Fruit fly (Drosophila melanogaster) whole organism: ENCODE data around the gene Ciz1.

Source experiments
- CG8478 ChIP-seq: fragments of >200 bp; optimal IDR thresholded peaks from 2 replicates; lab custom pipeline; 2018; ENCODE audit warnings: inconsistent platforms
- Dll ChIP-seq: fragments of >200 bp; optimal IDR thresholded peaks from 2 replicates; lab custom pipeline; 2017
- EcR ChIP-seq, 2 experiments: fragments of >200 bp; optimal IDR thresholded peaks; 2 replicates each; lab custom pipeline; 2017; ENCODE audit warnings: missing biosample characterization in 2 of 2, missing genetic modification characterization in 2 of 2, missing genetic modification reagents in 2 of 2
- pan ChIP-seq: fragments of >200 bp; optimal IDR thresholded peaks from 2 replicates; lab custom pipeline; 2017
- psq ChIP-seq: fragments of >200 bp; optimal IDR thresholded peaks from 2 replicates; lab custom pipeline; 2017
- usp ChIP-seq: fragments of >200 bp; optimal IDR thresholded peaks from 2 replicates; lab custom pipeline; 2017; ENCODE audit warnings: missing biosample characterization, missing genetic modification characterization, mixed read lengths

Ciz1 gene

DNA sequence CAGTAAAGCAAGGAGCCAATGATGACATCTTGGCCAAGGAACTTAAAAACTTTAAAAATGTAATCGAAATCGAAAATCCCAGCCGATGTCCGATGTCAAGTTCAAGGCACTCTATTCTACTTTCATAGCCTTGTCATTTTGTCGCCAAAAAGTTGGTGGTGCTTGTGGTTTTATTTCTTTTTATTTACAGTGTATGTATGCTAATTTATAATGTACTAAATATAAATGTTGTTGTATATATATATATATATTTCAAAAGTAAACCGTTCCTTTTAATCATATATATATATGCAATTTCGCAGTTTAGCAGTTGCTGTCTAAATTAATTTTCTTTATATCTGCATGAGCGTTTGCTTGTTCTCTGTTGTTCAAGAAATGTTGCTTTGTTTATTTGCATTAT lies 30.2 kb downstream of the Ciz1 start, which contains the start of the genes CG6709 and Hez:
Gene CG6709, minus strand, starts transcription at position 101 of the 400 bp plus-strand sequence.
Gene Hez, minus strand, starts transcription at position 101 of the 400 bp plus-strand sequence.
- TF ChIP-seq CG8478 (lab: Kevin White, UChicago) (no peak), psq (lab: Kevin White, UChicago) (no peak), EcR (GFP tag; optimal IDR thresholded peaks at IDR 0.05; lab: Kevin White, UChicago) (no peak), Dll (lab: Kevin White, UChicago) (no peak), usp (GFP tag; lab: Kevin White, UChicago) (no peak), pan (lab: Kevin White, UChicago) (no peak)

DNA sequence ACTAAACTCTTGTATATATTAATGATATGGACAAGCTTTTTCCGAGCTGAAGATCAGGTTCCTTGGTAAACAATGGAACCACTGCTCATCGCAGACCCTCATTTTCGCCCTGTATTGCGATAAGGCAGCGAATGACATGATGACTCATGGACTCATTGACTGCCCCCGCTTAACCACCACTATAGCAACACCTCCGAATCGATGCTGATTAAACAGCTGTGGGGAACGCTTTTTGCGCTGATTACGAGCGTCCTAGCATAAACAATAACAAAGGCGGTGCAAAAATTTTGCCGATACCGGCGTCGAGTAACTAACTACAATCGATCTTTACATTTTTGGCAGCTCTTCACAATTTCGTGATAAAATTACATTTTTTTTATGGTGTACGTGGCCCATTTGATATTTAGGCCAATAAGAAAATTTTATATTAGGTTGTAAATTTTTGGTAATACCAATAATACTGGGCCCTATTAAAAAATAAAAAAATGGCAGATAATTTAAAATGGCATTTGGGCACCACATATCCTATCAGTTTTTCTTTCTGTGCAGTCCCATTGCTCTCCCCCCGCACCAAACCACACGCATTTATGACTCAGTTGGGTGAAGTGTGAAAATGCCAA lies 32.8 kb downstream of the Ciz1 start:
- TF ChIP-seq psq (lab: Kevin White, UChicago): no peak
- TF ChIP-seq Dll (lab: Kevin White, UChicago): no peak
- TF ChIP-seq CG8478 (lab: Kevin White, UChicago): no peak
- TF ChIP-seq usp (GFP tag; lab: Kevin White, UChicago): no peak
- no peak for TF ChIP-seq EcR (GFP tag; optimal IDR thresholded peaks at IDR 0.05; lab: Kevin White, UChicago)
- no peak for TF ChIP-seq pan (lab: Kevin White, UChicago)

DNA sequence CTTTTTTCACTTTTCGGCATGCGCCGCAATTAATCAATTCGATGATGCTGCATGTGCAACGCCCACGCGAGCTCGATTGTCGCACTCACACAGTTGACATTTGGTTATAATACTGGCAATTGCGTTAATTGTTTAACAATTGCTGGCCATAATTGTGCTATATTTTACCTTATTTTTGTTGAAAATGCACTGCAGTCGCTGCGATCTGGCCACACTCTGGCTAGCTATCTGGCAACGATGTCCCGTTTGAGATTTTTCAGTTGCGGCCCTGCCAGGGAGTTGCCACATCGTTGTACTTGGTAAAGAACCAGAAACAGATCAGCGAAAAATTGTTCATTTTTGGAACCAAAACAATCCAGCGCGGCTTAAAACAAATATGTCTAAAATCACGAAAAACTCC lies 33.9 kb downstream of the Ciz1 start, which contains the start of the genes CG6707 and CG46387:
Gene CG6707, minus strand, starts transcription at position 221 of the 400 bp plus-strand sequence.
Gene CG46387, plus strand, starts transcription at position 272 of the 400 bp plus-strand sequence.
- TF ChIP-seq CG8478 (lab: Kevin White, UChicago) (no peak), pan (lab: Kevin White, UChicago) (no peak), Dll (lab: Kevin White, UChicago) (no peak), usp (GFP tag; lab: Kevin White, UChicago) (no peak), EcR (GFP tag; optimal IDR thresholded peaks at IDR 0.05; lab: Kevin White, UChicago) (no peak), psq (lab: Kevin White, UChicago) (no peak)

DNA sequence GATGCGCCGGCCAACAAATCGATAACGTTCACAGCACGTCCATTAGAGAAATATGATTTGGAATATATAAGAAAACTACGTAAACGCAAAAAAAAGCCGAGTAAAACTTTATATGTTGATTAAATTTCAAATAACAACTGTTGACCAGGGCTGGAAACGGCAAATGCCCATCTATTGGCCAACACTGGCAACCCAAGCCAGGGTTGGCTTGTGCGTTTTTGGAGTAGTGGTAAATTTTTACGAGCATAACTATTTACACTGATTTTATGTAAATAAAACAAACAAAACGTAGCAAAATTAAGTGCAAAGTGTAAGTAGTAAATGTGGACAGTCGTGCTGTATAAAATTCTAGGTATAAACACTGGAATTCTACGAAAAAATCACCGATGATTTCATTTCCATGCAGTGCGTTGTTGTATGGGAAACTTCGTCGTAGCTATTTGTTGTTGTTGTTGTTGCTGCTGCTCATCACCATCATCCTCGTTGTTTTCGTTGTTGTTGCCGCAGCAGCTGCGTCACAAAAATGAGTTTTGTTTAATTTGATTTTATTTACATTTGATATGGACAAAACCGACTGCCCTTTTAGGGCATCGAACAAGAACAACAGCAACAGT lies 34.7 kb downstream of the Ciz1 start, which contains the start of gene nudE:
Gene nudE, plus strand, starts transcription at position 196 of the 614 bp plus-strand sequence.
- TF ChIP-seq Dll (lab: Kevin White, UChicago): no peak
- TF ChIP-seq CG8478 (lab: Kevin White, UChicago): no peak
- no peak for TF ChIP-seq pan (lab: Kevin White, UChicago)

DNA sequence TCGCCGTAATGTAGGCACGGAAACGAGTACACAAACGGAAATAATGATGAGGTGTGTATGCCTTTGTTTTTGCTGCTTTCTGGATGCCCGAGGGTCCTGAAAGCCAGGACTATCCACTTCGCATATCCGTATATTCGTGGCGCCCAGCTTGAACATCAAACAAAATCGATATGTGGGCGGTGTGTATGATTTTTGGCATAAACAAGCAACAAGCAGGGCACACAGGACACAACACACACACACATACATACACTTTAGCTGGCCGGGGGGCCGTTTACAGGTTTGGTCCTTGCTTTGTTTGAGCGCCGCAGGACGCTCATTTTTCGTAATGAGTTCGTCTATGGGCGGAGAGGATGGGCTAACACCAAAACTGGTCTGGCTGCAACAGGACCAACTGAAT lies 40.5 kb downstream of the Ciz1 start:
- TF ChIP-seq pan (lab: Kevin White, UChicago): no peak
- no peak for TF ChIP-seq EcR (GFP tag; optimal IDR thresholded peaks at IDR 0.05; lab: Kevin White, UChicago)
- no peak for TF ChIP-seq CG8478 (lab: Kevin White, UChicago)
- no peak for TF ChIP-seq Dll (lab: Kevin White, UChicago)
- TF ChIP-seq usp (GFP tag; lab: Kevin White, UChicago): no peak
- TF ChIP-seq psq (lab: Kevin White, UChicago): no peak

DNA sequence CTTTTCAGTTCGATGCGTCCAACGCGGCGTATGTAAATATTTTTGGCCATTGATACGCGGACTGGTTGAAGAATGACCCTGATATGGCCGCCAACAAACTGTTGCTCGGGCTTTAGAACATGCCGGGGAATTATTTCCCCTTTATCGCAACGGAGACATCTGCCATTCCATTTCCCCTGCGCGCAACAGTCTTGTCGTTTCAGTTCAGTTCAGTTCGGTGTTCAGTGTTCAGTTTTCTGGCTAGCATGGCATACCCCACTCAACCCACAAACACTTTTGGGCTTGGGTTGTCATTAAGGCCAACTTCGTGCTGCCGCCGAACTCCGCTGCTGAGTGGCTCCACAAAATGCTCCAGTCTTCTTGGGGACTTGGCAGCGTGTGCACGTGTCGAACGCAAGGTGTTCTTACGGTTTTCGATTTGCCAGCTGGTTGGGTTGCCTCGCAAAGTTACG lies 43.3 kb downstream of the Ciz1 start, which contains the start of gene bma:
Gene bma, plus strand, starts transcription at position 402 of the 452 bp plus-strand sequence.
- TF ChIP-seq CG8478 (lab: Kevin White, UChicago) (no peak), usp (GFP tag; lab: Kevin White, UChicago) (no peak), pan (lab: Kevin White, UChicago) (no peak), psq (lab: Kevin White, UChicago) (no peak), Dll (lab: Kevin White, UChicago) (no peak), EcR (GFP tag; optimal IDR thresholded peaks at IDR 0.05; lab: Kevin White, UChicago) (no peak)
